Worm (Caenorhabditis elegans) whole organism, young adult: ENCODE measurements around the gene fbxc-48.

ENCODE experiments used
- B0261.1 ChIP-seq: sonication (generic microtip); optimal IDR thresholded peaks from 2 replicates; lab custom pipeline; 2016; ENCODE audit warnings: mild to moderate bottlenecking, missing genetic modification characterization, moderate library complexity, missing compliant biosample characterization
- ceh-27 ChIP-seq: fragments of 200-800 bp; sonication (Bioruptor generic); optimal IDR thresholded peaks from 2 replicates; lab custom pipeline; 2018; ENCODE audit warnings: mild to moderate bottlenecking, missing genetic modification characterization, moderate library complexity, missing compliant biosample characterization
- let-607 ChIP-seq, 2 experiments: fragments of 200-800 bp in 1 of 2; sonication (Bioruptor generic) in 1 of 2; sonication (generic microtip) in 1 of 2; optimal IDR thresholded peaks; 2 replicates each; lab custom pipeline; 2016 to 2018; ENCODE audit warnings: mild to moderate bottlenecking in 2 of 2, missing compliant biosample characterization in 2 of 2, missing genetic modification characterization in 2 of 2, moderate library complexity in 2 of 2, missing genotype in 1 of 2
- madf-10 ChIP-seq: sonication (generic microtip); optimal IDR thresholded peaks from 2 replicates; lab custom pipeline; 2016; ENCODE audit warnings: mild to moderate bottlenecking, missing genetic modification characterization, missing compliant biosample characterization
- repo-1 ChIP-seq: sonication (generic microtip); optimal IDR thresholded peaks from 2 replicates; lab custom pipeline; 2017; ENCODE audit warnings: mild to moderate bottlenecking, missing genetic modification characterization, missing compliant biosample characterization
- snpc-3.4 ChIP-seq: sonication (generic microtip); optimal IDR thresholded peaks from 2 replicates; lab custom pipeline; 2017; ENCODE audit warnings: missing genetic modification characterization, mild to moderate bottlenecking, missing compliant biosample characterization, antibody characterized with exemption, moderate library complexity, missing genotype, missing genetic modification reagents

DNA sequence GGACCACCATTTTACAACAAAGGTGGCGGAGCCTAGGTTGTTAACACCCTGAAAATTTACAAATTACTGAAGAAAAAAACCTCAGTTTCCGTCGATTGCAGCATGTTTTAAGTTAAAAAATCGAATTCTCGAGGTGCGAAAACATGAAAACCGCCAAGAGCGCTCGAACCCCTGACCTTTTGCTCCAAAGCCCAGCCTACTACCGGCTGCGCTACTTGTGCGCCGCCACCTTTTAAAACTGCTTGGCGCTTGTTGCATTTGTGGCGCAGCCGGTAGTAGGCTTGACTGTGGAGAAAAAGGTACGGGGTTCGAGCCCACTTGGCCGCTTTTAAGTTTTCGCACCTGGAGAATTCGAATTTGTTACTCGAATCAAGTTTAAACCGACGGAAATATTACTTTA is 9.4 kb upstream of the fbxc-48 start, which contains the start of gene snt-6:
- TF ChIP-seq repo-1 (no peak), let-607 (tag; optimal IDR thresholded peaks at IDR 0.05; lab: Kevin White, UChicago) (no peak), B0261.1 (tag; lab: Kevin White, UChicago) (no peak), ceh-27 (no peak), snpc-3.4 (tag; lab: Kevin White, UChicago) (no peak), madf-10 (tag; lab: Kevin White, UChicago) (no peak)
